Worm (Caenorhabditis elegans): ENCODE data around the gene str-264.

ce11 chrV:15503603-15504002, 11.2 kb upstream of the str-264 start:
- TF ChIP-seq bed-2 (GFP tag; IDR thresholded peaks at IDR 0.05) (no peak), repo-1 (tag; optimal IDR thresholded peaks at IDR 0.05) (no peak), F10E7.11 (tag; optimal IDR thresholded peaks at IDR 0.05) (no peak), lsl-1 (GFP tag; optimal IDR thresholded peaks at IDR 0.05) (no peak), ztf-6 (GFP tag; IDR thresholded peaks at IDR 0.05) (no peak), dpff-1 (tag; optimal IDR thresholded peaks at IDR 0.05) (no peak), sptf-2 (GFP tag; optimal IDR thresholded peaks at IDR 0.05) (no peak), nhr-90 (tag; optimal IDR thresholded peaks at IDR 0.05) (no peak)

All from whole organism, young adult.